Worm (Caenorhabditis elegans) whole organism, L2 larva: Measurements from ENCODE around the gene K02E7.10.
A peak's percentile ranks its signal among the peaks of the same experiment; 100 is the strongest.

Experiments
- F13H6.1 ChIP-seq: sonication (generic microtip); optimal IDR thresholded peaks from 2 replicates; lab custom pipeline; 2016; ENCODE audit warnings: missing genetic modification characterization, missing compliant biosample characterization
- R02D3.7 ChIP-seq: fragments of 150-350 bp; optimal IDR thresholded peaks from 2 replicates; lab custom pipeline; 2014; ENCODE audit warnings: missing biosample characterization, missing genetic modification characterization
- Y55F3AM.14 ChIP-seq: fragments of 200-800 bp; sonication (Bioruptor generic); optimal IDR thresholded peaks from 2 replicates; lab custom pipeline; 2018; ENCODE audit warnings: mild to moderate bottlenecking, missing genetic modification characterization, missing compliant biosample characterization
- alr-1 ChIP-seq: fragments of 150-350 bp; optimal IDR thresholded peaks from 2 replicates; lab custom pipeline; 2014; ENCODE audit warnings: missing biosample characterization, missing genetic modification characterization
- aly-2 ChIP-seq: fragments of 150-350 bp; optimal IDR thresholded peaks from 2 replicates; lab custom pipeline; 2014; ENCODE audit warnings: missing biosample characterization, missing genetic modification characterization
- ama-1 ChIP-seq: fragments of 150-350 bp; optimal IDR thresholded peaks from 2 replicates; lab custom pipeline; 2018; ENCODE audit warnings: inconsistent platforms
- ceh-82 ChIP-seq: fragments of 150-350 bp; optimal IDR thresholded peaks from 2 replicates; lab custom pipeline; 2014; ENCODE audit warnings: missing biosample characterization, missing genetic modification characterization
- crh-2 ChIP-seq: sonication (generic microtip); optimal IDR thresholded peaks from 2 replicates; lab custom pipeline; 2017; ENCODE audit warnings: missing biosample characterization, missing genetic modification characterization
- egl-27 ChIP-seq: sonication (generic microtip); optimal IDR thresholded peaks from 3 replicates; lab custom pipeline; 2017; ENCODE audit warnings: missing biosample characterization, missing genetic modification reagents, missing genetic modification characterization
- fos-1 ChIP-seq: fragments of 150-350 bp; optimal IDR thresholded peaks from 2 replicates; lab custom pipeline; 2014; ENCODE audit warnings: missing biosample characterization, missing genetic modification characterization
- gmeb-1 ChIP-seq: fragments of 150-350 bp; optimal IDR thresholded peaks from 2 replicates; lab custom pipeline; 2014; ENCODE audit warnings: missing biosample characterization, missing genetic modification characterization
- lin-13 ChIP-seq: fragments of 150-350 bp; optimal IDR thresholded peaks from 2 replicates; lab custom pipeline; 2014; ENCODE audit warnings: missing biosample characterization, missing genetic modification reagents, missing genetic modification characterization
- mdl-1 ChIP-seq, 2 experiments: fragments of 150-350 bp in 1 of 2; sonication (generic microtip) in 1 of 2; optimal IDR thresholded peaks; 2 replicates each; lab custom pipeline; 2017; ENCODE audit warnings: missing biosample characterization in 2 of 2, missing genetic modification characterization in 2 of 2
- nhr-11 ChIP-seq: fragments of 150-350 bp; optimal IDR thresholded peaks from 2 replicates; lab custom pipeline; 2014; ENCODE audit warnings: missing biosample characterization, missing genetic modification characterization
- nhr-12 ChIP-seq: fragments of 150-350 bp; optimal IDR thresholded peaks from 2 replicates; lab custom pipeline; 2014; ENCODE audit warnings: missing biosample characterization, missing genetic modification characterization
- nhr-129 ChIP-seq: fragments of 150-350 bp; optimal IDR thresholded peaks from 2 replicates; lab custom pipeline; 2014; ENCODE audit warnings: missing biosample characterization, missing genetic modification characterization
- nhr-21 ChIP-seq: fragments of 150-350 bp; optimal IDR thresholded peaks from 2 replicates; lab custom pipeline; 2014; ENCODE audit warnings: missing biosample characterization, missing genetic modification characterization
- nhr-23 ChIP-seq: fragments of 150-350 bp; optimal IDR thresholded peaks from 2 replicates; lab custom pipeline; 2014; ENCODE audit warnings: missing biosample characterization, missing genetic modification reagents, missing genetic modification characterization
- nhr-237 ChIP-seq: fragments of 150-350 bp; optimal IDR thresholded peaks from 2 replicates; lab custom pipeline; 2014; ENCODE audit warnings: missing biosample characterization, missing genetic modification characterization
- nhr-25 ChIP-seq: fragments of 150-350 bp; sonication (generic microtip); optimal IDR thresholded peaks from 3 replicates; lab custom pipeline; 2014; ENCODE audit warnings: missing biosample characterization, missing genetic modification characterization
- nhr-6 ChIP-seq: fragments of 150-350 bp; optimal IDR thresholded peaks from 2 replicates; lab custom pipeline; 2014; ENCODE audit warnings: missing biosample characterization, missing genetic modification characterization
- peb-1 ChIP-seq: fragments of 150-350 bp; optimal IDR thresholded peaks from 2 replicates; lab custom pipeline; 2014; ENCODE audit warnings: missing biosample characterization, missing genetic modification characterization
- sem-4 ChIP-seq: fragments of 150-350 bp; optimal IDR thresholded peaks from 2 replicates; lab custom pipeline; 2014; ENCODE audit warnings: missing biosample characterization, missing genetic modification reagents, missing genetic modification characterization
- skn-1 ChIP-seq: sonication (generic microtip); optimal IDR thresholded peaks from 2 replicates; lab custom pipeline; 2017; ENCODE audit warnings: missing biosample characterization, missing genetic modification characterization
- sma-3 ChIP-seq: sonication (generic microtip); optimal IDR thresholded peaks from 2 replicates; lab custom pipeline; 2016; ENCODE audit warnings: missing genetic modification reagents, missing genetic modification characterization, missing compliant biosample characterization
- sma-9 ChIP-seq, 2 experiments: fragments of 150-350 bp in 1 of 2; sonication (generic microtip) in 1 of 2; optimal IDR thresholded peaks; 2 replicates each; lab custom pipeline; 2014 to 2016; ENCODE audit warnings: missing genetic modification characterization in 2 of 2, mild to moderate bottlenecking in 1 of 2, missing biosample characterization in 1 of 2, missing compliant biosample characterization in 1 of 2, missing genetic modification reagents in 1 of 2, moderate library complexity in 1 of 2
- snpc-4 ChIP-seq: fragments of 150-350 bp; optimal IDR thresholded peaks from 2 replicates; lab custom pipeline; 2014; ENCODE audit warnings: missing biosample characterization, missing genetic modification characterization
- unc-55 ChIP-seq: fragments of 150-350 bp; sonication (generic microtip); optimal IDR thresholded peaks from 3 replicates; lab custom pipeline; 2014; ENCODE audit warnings: missing biosample characterization, missing genetic modification reagents, missing genetic modification characterization
- unc-62 ChIP-seq: fragments of 150-350 bp; optimal IDR thresholded peaks from 2 replicates; lab custom pipeline; 2014; ENCODE audit warnings: missing biosample characterization, missing genetic modification reagents, missing genetic modification characterization
- zag-1 ChIP-seq: fragments of 150-350 bp; optimal IDR thresholded peaks from 2 replicates; lab custom pipeline; 2014; ENCODE audit warnings: missing biosample characterization, missing genetic modification characterization
- ztf-1 ChIP-seq: fragments of 200-800 bp; sonication (Bioruptor generic); conservative IDR thresholded peaks from 2 replicates; pipeline ENCODE4 v1.3.6; 2022; ENCODE audit warnings: missing genetic modification characterization, missing compliant biosample characterization
- ztf-11 ChIP-seq: sonication (generic microtip); optimal IDR thresholded peaks from 2 replicates; lab custom pipeline; 2017; ENCODE audit warnings: missing biosample characterization, missing genetic modification characterization
- ztf-4 ChIP-seq: fragments of 150-350 bp; optimal IDR thresholded peaks from 2 replicates; lab custom pipeline; 2014; ENCODE audit warnings: missing biosample characterization, missing genetic modification characterization

Gene K02E7.10

ce11 chrII:1105291-1105690, 38.5 kb upstream of the K02E7.10 start:
- no peak for TF ChIP-seq nhr-237 (tag; lab: Kevin White, UChicago)
- TF ChIP-seq egl-27 (tag; lab: Kevin White, UChicago), result no peak
- no peak for TF ChIP-seq nhr-11 (tag; lab: Kevin White, UChicago)
- TF ChIP-seq peb-1 (tag; lab: Kevin White, UChicago), result no peak

ce11 chrII:1104409-1104808, 37.6 kb upstream of the K02E7.10 start, which contains the start of gene T13B5.9:
T13B5.9 (minus strand) TSS chrII:1104509.
- no peak for TF ChIP-seq nhr-12 (tag; lab: Kevin White, UChicago)
- TF ChIP-seq ztf-1 (GFP tag; lab: Robert Waterston, UW), result no peak
- TF ChIP-seq ztf-4 (tag; lab: Kevin White, UChicago), result no peak
- TF ChIP-seq unc-62, result no peak
- TF ChIP-seq egl-27 (tag; lab: Kevin White, UChicago), result no peak
- TF ChIP-seq nhr-6 (tag; lab: Kevin White, UChicago), result no peak
- TF ChIP-seq nhr-237 (tag; lab: Kevin White, UChicago), result no peak
- no peak for TF ChIP-seq sem-4 (tag; lab: Kevin White, UChicago)
- no peak for TF ChIP-seq Y55F3AM.14 (GFP tag; lab: Kevin White, UChicago)
- no peak for TF ChIP-seq nhr-25 (tag; lab: Kevin White, UChicago)

ce11 chrII:1103484-1104100, 36.8 kb upstream of the K02E7.10 start:
- TF ChIP-seq unc-62 (no peak), ztf-4 (tag; lab: Kevin White, UChicago) (no peak), nhr-23 (no peak), aly-2 (tag; lab: Kevin White, UChicago) (no peak), snpc-4 (no peak), nhr-6 (tag; lab: Kevin White, UChicago) (no peak), ama-1 (no peak), crh-2 (tag; lab: Kevin White, UChicago) (peak; percentile 43), nhr-12 (tag; lab: Kevin White, UChicago) (no peak), fos-1 (tag; lab: Kevin White, UChicago) (peak; percentile 100), peb-1 (tag; lab: Kevin White, UChicago) (no peak), egl-27 (tag; lab: Kevin White, UChicago) (peak; percentile 58), sma-3 (GFP tag; lab: Kevin White, UChicago) (peak; percentile 63), nhr-129 (tag; lab: Kevin White, UChicago) (no peak), R02D3.7 (tag; lab: Kevin White, UChicago) (no peak), F13H6.1 (tag; lab: Kevin White, UChicago) (peak; percentile 25), nhr-25 (tag; lab: Kevin White, UChicago) (no peak), unc-55 (no peak), Y55F3AM.14 (GFP tag; lab: Kevin White, UChicago) (no peak), zag-1 (tag; lab: Kevin White, UChicago) (no peak), sma-9 (GFP tag; optimal IDR thresholded peaks at IDR 0.05; lab: Kevin White, UChicago) (peak; percentile 88), sma-9 (tag; optimal IDR thresholded peaks at IDR 0.05; lab: Kevin White, UChicago) (no peak), alr-1 (tag; lab: Kevin White, UChicago) (no peak), nhr-11 (tag; lab: Kevin White, UChicago) (no peak), gmeb-1 (tag; lab: Kevin White, UChicago) (peak; percentile 62), mdl-1 (tag; optimal IDR thresholded peaks at IDR 0.05; lab: Kevin White, UChicago) (no peak), ztf-1 (GFP tag; lab: Robert Waterston, UW) (no peak), ztf-11 (no peak), nhr-21 (tag; lab: Kevin White, UChicago) (no peak), ceh-82 (tag; lab: Kevin White, UChicago) (no peak), lin-13 (GFP tag; lab: Kevin White, UChicago) (no peak)

- no peak for TF ChIP-seq skn-1
Observed at ce11 chrII:1102209-1102608, 35.4 kb upstream of the K02E7.10 start.

- peak; percentile 75 for TF ChIP-seq fos-1 (tag; lab: Kevin White, UChicago)
- TF ChIP-seq Y55F3AM.14 (GFP tag; lab: Kevin White, UChicago), result no peak
Observed at ce11 chrII:1101413-1101812, 34.6 kb upstream of the K02E7.10 start.
